Fruit fly (Drosophila melanogaster) whole organism, prepupa: ENCODE results near the gene CG4287.

Experiments used
- CG15336 ChIP-seq: fragments of 200-800 bp; sonication (Bioruptor generic); IDR thresholded peaks from 2 replicates; pipeline ENCODE4 v1.3.6; 2022; ENCODE audit warnings: missing biosample characterization, missing genetic modification characterization
- Gug ChIP-seq: fragments of 200-800 bp; sonication (Bioruptor generic); IDR thresholded peaks from 2 replicates; pipeline ENCODE4 v1.3.6; 2022; ENCODE audit warnings: missing biosample characterization, missing genetic modification characterization
- Hr39 ChIP-seq: fragments of 200-800 bp; sonication (Bioruptor generic); optimal IDR thresholded peaks from 2 replicates; lab custom pipeline; 2016; ENCODE audit warnings: missing biosample characterization, missing genetic modification characterization
- Lpt ChIP-seq: fragments of 200-800 bp; sonication (Bioruptor generic); optimal IDR thresholded peaks from 3 replicates; lab custom pipeline; 2016; ENCODE audit warnings: missing biosample characterization, missing genetic modification characterization
- acj6 ChIP-seq: fragments of 200-800 bp; sonication (Bioruptor generic); optimal IDR thresholded peaks from 3 replicates; lab custom pipeline; 2016; ENCODE audit warnings: missing biosample characterization, missing genetic modification characterization
- eg ChIP-seq: fragments of 200-800 bp; sonication (Bioruptor generic); IDR thresholded peaks from 3 replicates; pipeline ENCODE4 v1.3.6; 2022; ENCODE audit warnings: missing biosample characterization, missing genetic modification characterization
- svp ChIP-seq: fragments of 200-800 bp; sonication (Bioruptor generic); peaks from one replicate; lab custom pipeline; 2016; ENCODE audit warnings: missing biosample characterization, missing genetic modification characterization

dm6 chr3R:15925329-15925728 is 38.3 kb downstream of the CG4287 start, which contains the start of gene CG34276:
- TF ChIP-seq acj6 (no peak), CG15336 (no peak), Gug (GFP tag; lab: Robert Waterston, UW) (no peak), Lpt (GFP tag; lab: Kevin White, UChicago) (no peak), svp (GFP tag; lab: Kevin White, UChicago) (no peak), Hr39 (no peak), eg (no peak)
